Worm (Caenorhabditis elegans) whole organism, late embryonic: ENCODE results near the gene cal-8.

Experiments used
- ama-1 ChIP-seq: fragments of 150-350 bp; optimal IDR thresholded peaks from 2 replicates; lab custom pipeline; 2014
- dve-1 ChIP-seq: sonication (generic microtip); optimal IDR thresholded peaks from 2 replicates; lab custom pipeline; 2017; ENCODE audit warnings: antibody characterized with exemption, mild to moderate bottlenecking, missing genetic modification characterization, missing compliant biosample characterization
- elt-2 ChIP-seq: sonication (generic microtip); optimal IDR thresholded peaks from 2 replicates; lab custom pipeline; 2016; ENCODE audit warnings: missing genetic modification reagents, missing genetic modification characterization, missing compliant biosample characterization
- fkh-10 ChIP-seq: fragments of 150-350 bp; optimal IDR thresholded peaks from 2 replicates; lab custom pipeline; 2014; ENCODE audit warnings: missing biosample characterization, missing genetic modification reagents, missing genetic modification characterization
- hlh-30 ChIP-seq: sonication (generic microtip); optimal IDR thresholded peaks from 2 replicates; lab custom pipeline; 2017; ENCODE audit warnings: antibody characterized with exemption, missing genetic modification characterization, missing compliant biosample characterization; ENCODE audit not compliant: insufficient read depth
- lim-6 ChIP-seq: sonication (generic microtip); optimal IDR thresholded peaks from 2 replicates; lab custom pipeline; 2016; ENCODE audit warnings: missing genetic modification characterization, missing compliant biosample characterization
- npax-4 ChIP-seq: sonication (generic microtip); optimal IDR thresholded peaks from 2 replicates; lab custom pipeline; 2016; ENCODE audit warnings: missing genetic modification characterization, missing compliant biosample characterization
- odd-2 ChIP-seq: sonication (generic microtip); optimal IDR thresholded peaks from 2 replicates; lab custom pipeline; 2017; ENCODE audit warnings: antibody characterized with exemption, mild to moderate bottlenecking, missing genetic modification characterization, missing compliant biosample characterization
- pag-3 ChIP-seq: sonication (generic microtip); optimal IDR thresholded peaks from 2 replicates; lab custom pipeline; 2016; ENCODE audit warnings: missing compliant biosample characterization, missing genetic modification characterization, borderline replicate concordance
- pha-2 ChIP-seq: sonication (generic microtip); optimal IDR thresholded peaks from 2 replicates; lab custom pipeline; 2017; ENCODE audit warnings: mild to moderate bottlenecking, missing genetic modification characterization, missing compliant biosample characterization
- pqm-1 ChIP-seq: sonication (generic microtip); optimal IDR thresholded peaks from 2 replicates; lab custom pipeline; 2016; ENCODE audit warnings: missing genetic modification characterization, missing compliant biosample characterization
- unc-42 ChIP-seq: sonication (generic microtip); optimal IDR thresholded peaks from 2 replicates; lab custom pipeline; 2016; ENCODE audit warnings: missing genotype, missing genetic modification characterization, missing compliant biosample characterization

- no peak for TF ChIP-seq ama-1 (lab: Kevin White, UChicago)
- no peak for TF ChIP-seq dve-1 (tag; lab: Kevin White, UChicago)
- TF ChIP-seq pha-2 (tag; lab: Kevin White, UChicago) = no peak
- TF ChIP-seq fkh-10 (GFP tag; lab: Kevin White, UChicago) = no peak
- TF ChIP-seq pqm-1 (tag; lab: Kevin White, UChicago) = no peak
- TF ChIP-seq pag-3 = no peak
- no peak for TF ChIP-seq hlh-30 (tag; lab: Kevin White, UChicago)
- no peak for TF ChIP-seq elt-2
- TF ChIP-seq unc-42 = no peak
- no peak for TF ChIP-seq lim-6
- TF ChIP-seq odd-2 = no peak
- TF ChIP-seq npax-4 (tag; lab: Kevin White, UChicago) = no peak
Observed at ce11 chrII:5494405-5494804, 12.6 kb upstream of the cal-8 start, which contains the start of gene F12A10.6.
